Worm (Caenorhabditis elegans) whole organism, late embryonic: ENCODE results near the gene mdl-1.

Experiments
- C38D4.7 ChIP-seq: fragments of 200-800 bp; sonication (Bioruptor generic); optimal IDR thresholded peaks from 2 replicates; lab custom pipeline; 2018; ENCODE audit warnings: mild to moderate bottlenecking, missing genetic modification characterization, moderate library complexity, missing compliant biosample characterization
- F13H6.1 ChIP-seq: sonication (generic microtip); optimal IDR thresholded peaks from 2 replicates; lab custom pipeline; 2016; ENCODE audit warnings: missing genetic modification characterization, missing compliant biosample characterization
- K02D7.2 ChIP-seq: sonication (generic microtip); optimal IDR thresholded peaks from 2 replicates; lab custom pipeline; 2017; ENCODE audit warnings: mild to moderate bottlenecking, missing genetic modification characterization, missing compliant biosample characterization
- Y22D7AL.16 ChIP-seq: sonication (generic microtip); optimal IDR thresholded peaks from 2 replicates; lab custom pipeline; 2016; ENCODE audit warnings: missing genetic modification characterization, missing compliant biosample characterization
- ahr-1 ChIP-seq: sonication (generic microtip); optimal IDR thresholded peaks from 2 replicates; lab custom pipeline; 2016; ENCODE audit warnings: missing genetic modification characterization, missing compliant biosample characterization
- ceh-14 ChIP-seq: sonication (generic microtip); optimal IDR thresholded peaks from 2 replicates; lab custom pipeline; 2016; ENCODE audit warnings: missing genotype, missing genetic modification characterization, missing compliant biosample characterization
- ceh-18 ChIP-seq: sonication (generic microtip); optimal IDR thresholded peaks from 2 replicates; lab custom pipeline; 2016; ENCODE audit warnings: missing genetic modification characterization, missing compliant biosample characterization
- ceh-19 ChIP-seq: fragments of 200-800 bp; sonication (Bioruptor generic); optimal IDR thresholded peaks from 2 replicates; lab custom pipeline; 2018; ENCODE audit warnings: mild to moderate bottlenecking, missing genetic modification characterization, missing compliant biosample characterization
- ceh-2 ChIP-seq: sonication (generic microtip); optimal IDR thresholded peaks from 2 replicates; lab custom pipeline; 2016; ENCODE audit warnings: missing genotype, missing genetic modification characterization, missing compliant biosample characterization
- ceh-22 ChIP-seq: sonication (generic microtip); optimal IDR thresholded peaks from 2 replicates; lab custom pipeline; 2017; ENCODE audit warnings: missing biosample characterization, missing genetic modification characterization
- ceh-31 ChIP-seq: sonication (generic microtip); optimal IDR thresholded peaks from 2 replicates; lab custom pipeline; 2016; ENCODE audit warnings: missing genetic modification characterization, missing compliant biosample characterization
- ceh-34 ChIP-seq: sonication (generic microtip); optimal IDR thresholded peaks from 2 replicates; lab custom pipeline; 2016; ENCODE audit warnings: mild to moderate bottlenecking, missing genetic modification characterization, missing compliant biosample characterization
- ceh-45 ChIP-seq: fragments of 200-800 bp; sonication (Bioruptor generic); IDR thresholded peaks from 2 replicates; pipeline ENCODE4 v1.3.6; 2022; ENCODE audit warnings: missing genetic modification reagents, missing genetic modification characterization, missing compliant biosample characterization
- ceh-48 ChIP-seq: sonication (generic microtip); optimal IDR thresholded peaks from 2 replicates; lab custom pipeline; 2016; ENCODE audit warnings: missing genetic modification characterization, inconsistent platforms, missing compliant biosample characterization
- che-1 ChIP-seq: sonication (generic microtip); optimal IDR thresholded peaks from 2 replicates; lab custom pipeline; 2016; ENCODE audit warnings: mild to moderate bottlenecking, missing genetic modification characterization, missing compliant biosample characterization
- elt-2 ChIP-seq: sonication (generic microtip); optimal IDR thresholded peaks from 2 replicates; lab custom pipeline; 2016; ENCODE audit warnings: missing genetic modification reagents, missing genetic modification characterization, missing compliant biosample characterization
- ets-4 ChIP-seq: sonication (generic microtip); optimal IDR thresholded peaks from 2 replicates; lab custom pipeline; 2016; ENCODE audit warnings: missing genetic modification characterization, missing compliant biosample characterization
- eyg-1 ChIP-seq: sonication (generic microtip); optimal IDR thresholded peaks from 2 replicates; lab custom pipeline; 2016; ENCODE audit warnings: missing genotype, missing genetic modification characterization, missing compliant biosample characterization
- fax-1 ChIP-seq: sonication (generic microtip); optimal IDR thresholded peaks from 2 replicates; lab custom pipeline; 2016; ENCODE audit warnings: missing genotype, missing genetic modification characterization, missing compliant biosample characterization
- gmeb-2 ChIP-seq: sonication (generic microtip); optimal IDR thresholded peaks from 2 replicates; lab custom pipeline; 2016; ENCODE audit warnings: missing genetic modification characterization, inconsistent platforms, missing compliant biosample characterization
- hlh-13 ChIP-seq: fragments of 200-800 bp; sonication (Bioruptor generic); optimal IDR thresholded peaks from 2 replicates; lab custom pipeline; 2018; ENCODE audit warnings: mild to moderate bottlenecking, missing genetic modification characterization, missing compliant biosample characterization
- hlh-6 ChIP-seq: sonication (generic microtip); optimal IDR thresholded peaks from 2 replicates; lab custom pipeline; 2016; ENCODE audit warnings: missing genotype, missing genetic modification characterization, missing compliant biosample characterization
- mec-3 ChIP-seq: sonication (generic microtip); optimal IDR thresholded peaks from 2 replicates; lab custom pipeline; 2016; ENCODE audit warnings: borderline replicate concordance, missing genetic modification characterization, missing compliant biosample characterization
- nhr-232 ChIP-seq: sonication (generic microtip); optimal IDR thresholded peaks from 2 replicates; lab custom pipeline; 2016; ENCODE audit warnings: missing genetic modification characterization, missing compliant biosample characterization
- npax-4 ChIP-seq: sonication (generic microtip); optimal IDR thresholded peaks from 2 replicates; lab custom pipeline; 2016; ENCODE audit warnings: missing genetic modification characterization, missing compliant biosample characterization
- odd-2 ChIP-seq: sonication (generic microtip); optimal IDR thresholded peaks from 2 replicates; lab custom pipeline; 2017; ENCODE audit warnings: antibody characterized with exemption, mild to moderate bottlenecking, missing genetic modification characterization, missing compliant biosample characterization
- pag-3 ChIP-seq: sonication (generic microtip); optimal IDR thresholded peaks from 2 replicates; lab custom pipeline; 2016; ENCODE audit warnings: missing compliant biosample characterization, missing genetic modification characterization, borderline replicate concordance
- pax-1 ChIP-seq: fragments of 150-350 bp; optimal IDR thresholded peaks from 2 replicates; lab custom pipeline; 2014; ENCODE audit warnings: missing biosample characterization, missing genetic modification characterization
- pha-2 ChIP-seq: sonication (generic microtip); optimal IDR thresholded peaks from 2 replicates; lab custom pipeline; 2017; ENCODE audit warnings: mild to moderate bottlenecking, missing genetic modification characterization, missing compliant biosample characterization
- pqm-1 ChIP-seq: sonication (generic microtip); optimal IDR thresholded peaks from 2 replicates; lab custom pipeline; 2016; ENCODE audit warnings: missing genetic modification characterization, missing compliant biosample characterization
- rnt-1 ChIP-seq: sonication (generic microtip); optimal IDR thresholded peaks from 2 replicates; lab custom pipeline; 2016; ENCODE audit warnings: missing genetic modification characterization, missing compliant biosample characterization
- sdc-2 ChIP-seq: sonication (generic microtip); optimal IDR thresholded peaks from 2 replicates; lab custom pipeline; 2016; ENCODE audit warnings: missing genotype, missing genetic modification characterization, missing compliant biosample characterization
- sox-2 ChIP-seq: fragments of 200-800 bp; sonication (Bioruptor generic); IDR thresholded peaks from 2 replicates; pipeline ENCODE4 v1.3.6; 2022; ENCODE audit warnings: missing genetic modification reagents, missing genetic modification characterization, missing compliant biosample characterization
- syd-9 ChIP-seq: sonication (generic microtip); optimal IDR thresholded peaks from 2 replicates; lab custom pipeline; 2016; ENCODE audit warnings: mild to moderate bottlenecking, missing genetic modification characterization, moderate library complexity, missing compliant biosample characterization
- ttx-3 ChIP-seq: sonication (generic microtip); optimal IDR thresholded peaks from 2 replicates; lab custom pipeline; 2016; ENCODE audit warnings: missing genetic modification reagents, missing genetic modification characterization, missing compliant biosample characterization
- unc-42 ChIP-seq: sonication (generic microtip); optimal IDR thresholded peaks from 2 replicates; lab custom pipeline; 2016; ENCODE audit warnings: missing genotype, missing genetic modification characterization, missing compliant biosample characterization
- unc-55 ChIP-seq: sonication (generic microtip); optimal IDR thresholded peaks from 2 replicates; lab custom pipeline; 2017; ENCODE audit warnings: missing biosample characterization, missing genetic modification reagents, missing genetic modification characterization
- ztf-16 ChIP-seq: sonication (generic microtip); optimal IDR thresholded peaks from 2 replicates; lab custom pipeline; 2017; ENCODE audit warnings: missing genetic modification characterization, missing compliant biosample characterization

mdl-1 gene

ce11 chrX:6742011-6742683 lies at the start of gene mdl-1 (continued):
- TF ChIP-seq unc-42 (tag; lab: Kevin White, UChicago) (peak; percentile 48), hlh-13 (GFP tag; lab: Kevin White, UChicago) (no peak), fax-1 (tag; lab: Kevin White, UChicago) (no peak), syd-9 (tag; lab: Kevin White, UChicago) (peak; percentile 58), ceh-34 (peak; percentile 96), npax-4 (no peak), ttx-3 (tag; lab: Kevin White, UChicago) (no peak), odd-2 (tag; lab: Kevin White, UChicago) (no peak), ceh-19 (GFP tag; lab: Kevin White, UChicago) (peak; percentile 87), ceh-2 (tag; lab: Kevin White, UChicago) (peak; percentile 32), Y22D7AL.16 (no peak), unc-55 (GFP tag; lab: Kevin White, UChicago) (peak; percentile 81), mec-3 (no peak), K02D7.2 (tag; lab: Kevin White, UChicago) (no peak), eyg-1 (tag; lab: Kevin White, UChicago) (peak; percentile 69), ceh-18 (tag; lab: Kevin White, UChicago) (peak; percentile 88), C38D4.7 (peak; percentile 23)

- TF ChIP-seq ceh-22 (tag; lab: Kevin White, UChicago): no peak
- no peak for TF ChIP-seq pqm-1 (tag; lab: Kevin White, UChicago)
- no peak for TF ChIP-seq npax-4
- TF ChIP-seq ahr-1: no peak
- no peak for TF ChIP-seq pag-3 (tag; lab: Kevin White, UChicago)
- no peak for TF ChIP-seq mec-3
- no peak for TF ChIP-seq ceh-45
- no peak for TF ChIP-seq sox-2
- no peak for TF ChIP-seq ceh-2 (tag; lab: Kevin White, UChicago)
- TF ChIP-seq sdc-2 (tag; lab: Kevin White, UChicago): no peak
- TF ChIP-seq ceh-31 (tag; lab: Kevin White, UChicago): no peak
- TF ChIP-seq elt-2: no peak
- no peak for TF ChIP-seq ceh-14 (tag; lab: Kevin White, UChicago)
- TF ChIP-seq unc-42 (tag; lab: Kevin White, UChicago): no peak
- TF ChIP-seq nhr-232: no peak
- TF ChIP-seq ets-4 (tag; lab: Kevin White, UChicago): no peak
- no peak for TF ChIP-seq pax-1 (tag; lab: Kevin White, UChicago)
- no peak for TF ChIP-seq F13H6.1 (tag; lab: Kevin White, UChicago)
- no peak for TF ChIP-seq ztf-16
- no peak for TF ChIP-seq fax-1 (tag; lab: Kevin White, UChicago)
Observed at ce11 chrX:6692896-6693295, 49.3 kb upstream of the mdl-1 start.

ce11 chrX:6693331-6693730 lies 48.8 kb upstream of the mdl-1 start, which contains the start of gene F38B6.3:
Gene F38B6.3 (plus strand): TSS chrX:6693631.
- TF ChIP-seq syd-9 (tag; lab: Kevin White, UChicago) (no peak), ets-4 (tag; lab: Kevin White, UChicago) (no peak), rnt-1 (no peak), ceh-48 (tag; lab: Kevin White, UChicago) (no peak), pha-2 (tag; lab: Kevin White, UChicago) (no peak), gmeb-2 (tag; lab: Kevin White, UChicago) (no peak), ttx-3 (tag; lab: Kevin White, UChicago) (no peak), pqm-1 (tag; lab: Kevin White, UChicago) (no peak), hlh-6 (no peak), che-1 (tag; lab: Kevin White, UChicago) (no peak), ztf-16 (no peak), ceh-22 (tag; lab: Kevin White, UChicago) (no peak), fax-1 (tag; lab: Kevin White, UChicago) (no peak)
